Worm (Caenorhabditis elegans): Measurements from ENCODE around the gene T16G1.9.

The T16G1.9 gene

ce11 chrV:12939434-12939833, 11.2 kb downstream of the T16G1.9 start, which contains the start of gene T16G1.5:
Gene T16G1.5, minus strand, starts transcription at chrV:12939552.
- TF ChIP-seq nhr-80 (tag; optimal IDR thresholded peaks at IDR 0.05) (peak; percentile 29), attf-6 (GFP tag; IDR thresholded peaks at IDR 0.05) (no peak)

ce11 chrV:12937098-12937497, 13.6 kb downstream of the T16G1.9 start, which contains the start of gene T16G1.6:
Gene T16G1.6, minus strand, starts transcription at chrV:12937174.
- TF ChIP-seq nhr-80 (tag; optimal IDR thresholded peaks at IDR 0.05) (peak; percentile 90), B0336.3 (GFP tag; IDR thresholded peaks at IDR 0.05) (no peak)

ce11 chrV:12934976-12935375, 15.7 kb downstream of the T16G1.9 start, which contains the start of gene T16G1.7:
Gene T16G1.7, minus strand, starts transcription at chrV:12935112.
- TF ChIP-seq attf-3 (GFP tag; conservative IDR thresholded peaks at IDR 0.05) (no peak), rpc-1 (optimal IDR thresholded peaks at IDR 0.05) (no peak), rpc-1 (tag; optimal IDR thresholded peaks at IDR 0.05) (no peak), ama-1 (optimal IDR thresholded peaks at IDR 0.05) (no peak), ama-1 (GFP tag; optimal IDR thresholded peaks at IDR 0.05) (no peak), ets-4 (GFP tag; optimal IDR thresholded peaks at IDR 0.05) (peak; percentile 68), attf-6 (GFP tag; IDR thresholded peaks at IDR 0.05) (no peak), C17E4.6 (GFP tag; IDR thresholded peaks at IDR 0.05) (no peak), fkh-3 (tag; optimal IDR thresholded peaks at IDR 0.05) (no peak), nfyb-1 (GFP tag; IDR thresholded peaks at IDR 0.05) (no peak), bed-1 (GFP tag; IDR thresholded peaks at IDR 0.05) (no peak), ztf-25 (GFP tag; IDR thresholded peaks at IDR 0.05) (no peak), lin-26 (GFP tag; IDR thresholded peaks at IDR 0.05) (no peak), rcor-1 (GFP tag; IDR thresholded peaks at IDR 0.05) (no peak), madf-6 (GFP tag; IDR thresholded peaks at IDR 0.05) (no peak), nhr-90 (tag; optimal IDR thresholded peaks at IDR 0.05) (peak; percentile 29), mxl-1 (tag; optimal IDR thresholded peaks at IDR 0.05) (no peak), ztf-22 (GFP tag; optimal IDR thresholded peaks at IDR 0.05) (peak; percentile 30), mcd-1 (GFP tag; IDR thresholded peaks at IDR 0.05) (no peak), mel-28 (tag; optimal IDR thresholded peaks at IDR 0.05; ENCODE audit: borderline replicate concordance) (no peak), pbrm-1 (GFP tag; IDR thresholded peaks at IDR 0.05) (no peak), madf-8 (GFP tag; conservative IDR thresholded peaks at IDR 0.05) (no peak), sea-2 (GFP tag; IDR thresholded peaks at IDR 0.05) (no peak), nhr-80 (tag; optimal IDR thresholded peaks at IDR 0.05) (peak; percentile 98), let-526 (GFP tag; IDR thresholded peaks at IDR 0.05) (no peak), egl-44 (GFP tag; IDR thresholded peaks at IDR 0.05) (no peak), dox-1 (GFP tag; IDR thresholded peaks at IDR 0.05) (peak; percentile 59; the same call in 1 of the 2 replicates), ceh-91 (GFP tag; IDR thresholded peaks at IDR 0.05) (no peak), atf-7 (tag; optimal IDR thresholded peaks at IDR 0.05) (peak; percentile 12)

- no peak for TF ChIP-seq sdz-38 (tag; optimal IDR thresholded peaks at IDR 0.05)
- TF ChIP-seq snpc-1.1 (tag; optimal IDR thresholded peaks at IDR 0.05; ENCODE audit: insufficient read depth): no peak
- peak; percentile 78 for TF ChIP-seq nhr-80 (tag; optimal IDR thresholded peaks at IDR 0.05)
- TF ChIP-seq madf-10 (tag; optimal IDR thresholded peaks at IDR 0.05): no peak
- TF ChIP-seq let-526 (GFP tag; IDR thresholded peaks at IDR 0.05): no peak
- no peak for TF ChIP-seq dpl-1 (GFP tag; optimal IDR thresholded peaks at IDR 0.05)
Observed at ce11 chrV:12933654-12934053, 17.0 kb downstream of the T16G1.9 start.

ce11 chrV:12928929-12929532, 21.6 kb downstream of the T16G1.9 start, which contains the start of gene T16G1.2:
Gene T16G1.2, plus strand, starts transcription at chrV:12929482.
- TF ChIP-seq chd-7 (tag; optimal IDR thresholded peaks at IDR 0.05) (no peak), D2030.7 (GFP tag; IDR thresholded peaks at IDR 0.05) (no peak)

All from whole organism, young adult.